Worm (Caenorhabditis elegans) whole organism, late embryonic: Measurements from ENCODE around the gene srbc-38.

Experiments
- C08G9.2 ChIP-seq: sonication (generic microtip); optimal IDR thresholded peaks from 2 replicates; lab custom pipeline; 2016; ENCODE audit warnings: mild to moderate bottlenecking, missing genetic modification characterization, moderate library complexity, missing compliant biosample characterization
- C38D4.7 ChIP-seq: fragments of 200-800 bp; sonication (Bioruptor generic); optimal IDR thresholded peaks from 2 replicates; lab custom pipeline; 2018; ENCODE audit warnings: mild to moderate bottlenecking, missing genetic modification characterization, moderate library complexity, missing compliant biosample characterization
- Y22D7AL.16 ChIP-seq: sonication (generic microtip); optimal IDR thresholded peaks from 2 replicates; lab custom pipeline; 2016; ENCODE audit warnings: missing genetic modification characterization, missing compliant biosample characterization
- ahr-1 ChIP-seq: sonication (generic microtip); optimal IDR thresholded peaks from 2 replicates; lab custom pipeline; 2016; ENCODE audit warnings: missing genetic modification characterization, missing compliant biosample characterization
- ceh-19 ChIP-seq: fragments of 200-800 bp; sonication (Bioruptor generic); optimal IDR thresholded peaks from 2 replicates; lab custom pipeline; 2018; ENCODE audit warnings: mild to moderate bottlenecking, missing genetic modification characterization, missing compliant biosample characterization
- ceh-30 ChIP-seq: fragments of 150-350 bp; optimal IDR thresholded peaks from 2 replicates; lab custom pipeline; 2014; ENCODE audit warnings: missing biosample characterization, missing genetic modification characterization
- ceh-48 ChIP-seq: sonication (generic microtip); optimal IDR thresholded peaks from 2 replicates; lab custom pipeline; 2016; ENCODE audit warnings: missing genetic modification characterization, inconsistent platforms, missing compliant biosample characterization
- ceh-6 ChIP-seq: fragments of 200-800 bp; sonication (Bioruptor generic); optimal IDR thresholded peaks from 2 replicates; lab custom pipeline; 2018; ENCODE audit warnings: mild to moderate bottlenecking, missing genetic modification characterization, missing compliant biosample characterization
- elt-2 ChIP-seq: sonication (generic microtip); optimal IDR thresholded peaks from 2 replicates; lab custom pipeline; 2016; ENCODE audit warnings: missing genetic modification reagents, missing genetic modification characterization, missing compliant biosample characterization
- eyg-1 ChIP-seq: sonication (generic microtip); optimal IDR thresholded peaks from 2 replicates; lab custom pipeline; 2016; ENCODE audit warnings: missing genotype, missing genetic modification characterization, missing compliant biosample characterization
- fax-1 ChIP-seq: sonication (generic microtip); optimal IDR thresholded peaks from 2 replicates; lab custom pipeline; 2016; ENCODE audit warnings: missing genotype, missing genetic modification characterization, missing compliant biosample characterization
- fkh-6 ChIP-seq: sonication (generic microtip); optimal IDR thresholded peaks from 2 replicates; lab custom pipeline; 2016; ENCODE audit warnings: missing genetic modification characterization, missing compliant biosample characterization
- gmeb-2 ChIP-seq: sonication (generic microtip); optimal IDR thresholded peaks from 2 replicates; lab custom pipeline; 2016; ENCODE audit warnings: missing genetic modification characterization, inconsistent platforms, missing compliant biosample characterization
- hlh-15 ChIP-seq: sonication (generic microtip); optimal IDR thresholded peaks from 2 replicates; lab custom pipeline; 2016; ENCODE audit warnings: missing genetic modification characterization, missing compliant biosample characterization
- hlh-6 ChIP-seq: sonication (generic microtip); optimal IDR thresholded peaks from 2 replicates; lab custom pipeline; 2016; ENCODE audit warnings: missing genotype, missing genetic modification characterization, missing compliant biosample characterization
- hlh-8 ChIP-seq: sonication (generic microtip); optimal IDR thresholded peaks from 2 replicates; lab custom pipeline; 2016; ENCODE audit warnings: missing genotype, missing genetic modification characterization, missing compliant biosample characterization
- lim-6 ChIP-seq: sonication (generic microtip); optimal IDR thresholded peaks from 2 replicates; lab custom pipeline; 2016; ENCODE audit warnings: missing genetic modification characterization, missing compliant biosample characterization
- mec-3 ChIP-seq: sonication (generic microtip); optimal IDR thresholded peaks from 2 replicates; lab custom pipeline; 2016; ENCODE audit warnings: borderline replicate concordance, missing genetic modification characterization, missing compliant biosample characterization
- nhr-11 ChIP-seq: fragments of 150-350 bp; optimal IDR thresholded peaks from 2 replicates; lab custom pipeline; 2014; ENCODE audit warnings: missing biosample characterization, missing genetic modification characterization
- nhr-232 ChIP-seq: sonication (generic microtip); optimal IDR thresholded peaks from 2 replicates; lab custom pipeline; 2016; ENCODE audit warnings: missing genetic modification characterization, missing compliant biosample characterization
- npax-4 ChIP-seq: sonication (generic microtip); optimal IDR thresholded peaks from 2 replicates; lab custom pipeline; 2016; ENCODE audit warnings: missing genetic modification characterization, missing compliant biosample characterization
- odd-2 ChIP-seq: sonication (generic microtip); optimal IDR thresholded peaks from 2 replicates; lab custom pipeline; 2017; ENCODE audit warnings: antibody characterized with exemption, mild to moderate bottlenecking, missing genetic modification characterization, missing compliant biosample characterization
- pag-3 ChIP-seq: sonication (generic microtip); optimal IDR thresholded peaks from 2 replicates; lab custom pipeline; 2016; ENCODE audit warnings: missing compliant biosample characterization, missing genetic modification characterization, borderline replicate concordance
- pax-1 ChIP-seq: fragments of 150-350 bp; optimal IDR thresholded peaks from 2 replicates; lab custom pipeline; 2014; ENCODE audit warnings: missing biosample characterization, missing genetic modification characterization
- pha-2 ChIP-seq: sonication (generic microtip); optimal IDR thresholded peaks from 2 replicates; lab custom pipeline; 2017; ENCODE audit warnings: mild to moderate bottlenecking, missing genetic modification characterization, missing compliant biosample characterization
- pha-4 ChIP-seq: fragments of 150-350 bp; optimal IDR thresholded peaks from 2 replicates; lab custom pipeline; 2018; ENCODE audit warnings: missing biosample characterization, missing genetic modification reagents, missing genetic modification characterization
- pqm-1 ChIP-seq: sonication (generic microtip); optimal IDR thresholded peaks from 2 replicates; lab custom pipeline; 2016; ENCODE audit warnings: missing genetic modification characterization, missing compliant biosample characterization
- ref-2 ChIP-seq: sonication (generic microtip); optimal IDR thresholded peaks from 2 replicates; lab custom pipeline; 2016; ENCODE audit warnings: missing genetic modification characterization, missing compliant biosample characterization
- rnt-1 ChIP-seq: sonication (generic microtip); optimal IDR thresholded peaks from 2 replicates; lab custom pipeline; 2016; ENCODE audit warnings: missing genetic modification characterization, missing compliant biosample characterization
- sox-2 ChIP-seq: fragments of 200-800 bp; sonication (Bioruptor generic); IDR thresholded peaks from 2 replicates; pipeline ENCODE4 v1.3.6; 2022; ENCODE audit warnings: missing genetic modification reagents, missing genetic modification characterization, missing compliant biosample characterization
- sox-4 ChIP-seq: sonication (generic microtip); optimal IDR thresholded peaks from 2 replicates; lab custom pipeline; 2017; ENCODE audit warnings: mild to moderate bottlenecking, missing genetic modification characterization, inconsistent platforms, missing compliant biosample characterization
- syd-9 ChIP-seq: sonication (generic microtip); optimal IDR thresholded peaks from 2 replicates; lab custom pipeline; 2016; ENCODE audit warnings: mild to moderate bottlenecking, missing genetic modification characterization, moderate library complexity, missing compliant biosample characterization
- tbx-7 ChIP-seq: sonication (generic microtip); optimal IDR thresholded peaks from 2 replicates; lab custom pipeline; 2016; ENCODE audit warnings: missing genotype, missing genetic modification characterization, missing compliant biosample characterization
- unc-42 ChIP-seq: sonication (generic microtip); optimal IDR thresholded peaks from 2 replicates; lab custom pipeline; 2016; ENCODE audit warnings: missing genotype, missing genetic modification characterization, missing compliant biosample characterization
- zip-5 ChIP-seq: sonication (generic microtip); optimal IDR thresholded peaks from 2 replicates; lab custom pipeline; 2016; ENCODE audit warnings: missing genetic modification characterization, missing compliant biosample characterization

Gene srbc-38

DNA sequence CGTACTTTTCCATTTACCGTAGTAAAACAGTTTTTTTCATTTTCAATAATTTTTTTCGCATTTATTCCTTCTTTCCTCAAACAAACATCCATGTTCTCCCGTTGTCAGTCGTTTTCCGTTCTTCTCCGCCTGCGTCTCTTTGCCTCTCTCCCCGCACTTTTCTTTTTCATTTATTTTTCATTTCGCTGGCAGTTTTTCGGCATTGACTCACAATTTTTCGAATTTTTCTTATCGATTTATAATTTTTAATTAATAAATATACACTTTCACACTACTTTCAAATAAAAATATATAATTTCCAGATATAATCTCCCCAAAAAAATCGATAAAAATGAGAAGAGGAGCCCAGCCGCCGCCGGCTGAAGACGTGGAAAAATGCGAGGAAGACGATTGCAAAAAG lies 19.6 kb upstream of the srbc-38 start, which contains the start of gene H25P19.1:
TSS of gene H25P19.1 (plus strand) at position 301 of the 400 bp plus-strand sequence.
- no peak for TF ChIP-seq odd-2 (tag; lab: Kevin White, UChicago)
- TF ChIP-seq ref-2 (tag; lab: Kevin White, UChicago) = no peak
- TF ChIP-seq C08G9.2 (tag; lab: Kevin White, UChicago) = no peak
- TF ChIP-seq ahr-1 (tag; lab: Kevin White, UChicago) = no peak
- no peak for TF ChIP-seq ceh-6 (GFP tag; lab: Kevin White, UChicago)
- no peak for TF ChIP-seq unc-42 (tag; lab: Kevin White, UChicago)
- TF ChIP-seq ceh-48 (tag; lab: Kevin White, UChicago) = peak; percentile 32
- TF ChIP-seq, all 69 proteins: peak for 1

ce11 chrV:689538-689937 lies 17.5 kb upstream of the srbc-38 start:
- TF ChIP-seq lim-6 (no peak), elt-2 (tag; lab: Kevin White, UChicago) (no peak), sox-2 (no peak), tbx-7 (no peak), rnt-1 (tag; lab: Kevin White, UChicago) (no peak), ceh-6 (GFP tag; lab: Kevin White, UChicago) (no peak), pax-1 (tag; lab: Kevin White, UChicago) (no peak), mec-3 (no peak), hlh-15 (no peak), npax-4 (tag; lab: Kevin White, UChicago) (no peak), zip-5 (no peak), eyg-1 (tag; lab: Kevin White, UChicago) (no peak), hlh-6 (no peak), fkh-6 (tag; lab: Kevin White, UChicago) (no peak), syd-9 (tag; lab: Kevin White, UChicago) (no peak), ceh-30 (tag; lab: Kevin White, UChicago) (no peak)
- TF ChIP-seq, all 69 proteins: peak for 0

- TF ChIP-seq pha-2 (tag; lab: Kevin White, UChicago) (no peak), nhr-232 (tag; lab: Kevin White, UChicago) (no peak), pha-4 (tag; lab: Kevin White, UChicago) (no peak), rnt-1 (tag; lab: Kevin White, UChicago) (no peak), ahr-1 (tag; lab: Kevin White, UChicago) (no peak), pag-3 (tag; lab: Kevin White, UChicago) (no peak)
Measured at ce11 chrV:692720-693422, 14.1 kb upstream of the srbc-38 start, which contains the start of gene srx-4. Gene srx-4, minus strand, starts transcription at chrV:692770.

- TF ChIP-seq ceh-19 (GFP tag; lab: Kevin White, UChicago) = no peak
- TF ChIP-seq tbx-7 = no peak
- TF ChIP-seq pha-2 (tag; lab: Kevin White, UChicago) = no peak
- TF ChIP-seq elt-2 (tag; lab: Kevin White, UChicago) = no peak
- TF ChIP-seq nhr-11 (tag; lab: Kevin White, UChicago) = no peak
- TF ChIP-seq ahr-1 (tag; lab: Kevin White, UChicago) = no peak
- no peak for TF ChIP-seq Y22D7AL.16 (tag; lab: Kevin White, UChicago)
- TF ChIP-seq rnt-1 (tag; lab: Kevin White, UChicago) = no peak
- TF ChIP-seq sox-4 (tag; lab: Kevin White, UChicago) = no peak
- TF ChIP-seq fax-1 (tag; lab: Kevin White, UChicago) = no peak
- TF ChIP-seq hlh-8 = no peak
- no peak for TF ChIP-seq pag-3 (tag; lab: Kevin White, UChicago)
- TF ChIP-seq gmeb-2 = no peak
- no peak for TF ChIP-seq C38D4.7 (GFP tag; lab: Kevin White, UChicago)
- TF ChIP-seq pqm-1 (tag; lab: Kevin White, UChicago) = no peak
- TF ChIP-seq ref-2 (tag; lab: Kevin White, UChicago) = no peak
Measured at ce11 chrV:694625-695024, 12.4 kb upstream of the srbc-38 start, which contains the start of gene srj-53. Gene srj-53, minus strand, starts transcription at chrV:694725.
